Worm (Caenorhabditis elegans) whole organism, L4 larva: ENCODE data around the gene F34D10.9.

Source experiments
- R02D3.7 ChIP-seq: fragments of 150-350 bp; sonication (generic microtip); optimal IDR thresholded peaks from 3 replicates; lab custom pipeline; 2014; ENCODE audit warnings: missing biosample characterization, missing genetic modification characterization
- T20F7.1 ChIP-seq: fragments of 200-800 bp; sonication (Bioruptor generic); optimal IDR thresholded peaks from 2 replicates; lab custom pipeline; 2018; ENCODE audit warnings: mild to moderate bottlenecking, missing genetic modification characterization, missing compliant biosample characterization
- Y105C5A.15 ChIP-seq: fragments of 200-800 bp; sonication (Bioruptor generic); IDR thresholded peaks from 2 replicates; pipeline ENCODE4 v1.3.6; 2022; ENCODE audit warnings: missing genetic modification characterization, missing compliant biosample characterization
- Y75B8A.6 ChIP-seq: fragments of 200-800 bp; sonication (Bioruptor generic); IDR thresholded peaks from 2 replicates; pipeline ENCODE4 v1.3.6; 2022; ENCODE audit warnings: missing genetic modification reagents, missing genetic modification characterization, missing compliant biosample characterization
- aha-1 ChIP-seq: fragments of 150-350 bp; peaks from one replicate; lab custom pipeline; 2014; ENCODE audit warnings: missing biosample characterization, missing genetic modification characterization
- ama-1 ChIP-seq: fragments of 150-350 bp; optimal IDR thresholded peaks from 2 replicates; lab custom pipeline; 2014; ENCODE audit warnings: inconsistent platforms, mixed read lengths
- ceh-28 ChIP-seq: fragments of 150-350 bp; optimal IDR thresholded peaks from 2 replicates; lab custom pipeline; 2014; ENCODE audit warnings: missing biosample characterization, missing genetic modification reagents, missing genetic modification characterization
- cey-2 ChIP-seq: sonication (generic microtip); optimal IDR thresholded peaks from 3 replicates; lab custom pipeline; 2017; ENCODE audit warnings: missing genetic modification characterization, mild to moderate bottlenecking, missing compliant biosample characterization, antibody characterized with exemption, borderline replicate concordance; ENCODE audit not compliant: insufficient read depth
- daf-16 ChIP-seq, 3 experiments: sonication (generic microtip); optimal IDR thresholded peaks; 2 replicates each; lab custom pipeline; 2016 to 2017; ENCODE audit warnings: missing genetic modification characterization in 3 of 3, missing genetic modification reagents in 3 of 3, mild to moderate bottlenecking in 2 of 3, missing compliant biosample characterization in 2 of 3, missing biosample characterization in 1 of 3, moderate library complexity in 1 of 3
- dmd-6 ChIP-seq: fragments of 200-800 bp; sonication (Bioruptor generic); IDR thresholded peaks from 2 replicates; pipeline ENCODE4 v1.3.6; 2022; ENCODE audit warnings: missing genetic modification reagents, missing genetic modification characterization, missing compliant biosample characterization
- dpl-1 ChIP-seq: fragments of 150-350 bp; optimal IDR thresholded peaks from 2 replicates; lab custom pipeline; 2014; ENCODE audit warnings: missing biosample characterization, missing genetic modification reagents, missing genetic modification characterization
- dve-1 ChIP-seq: sonication (generic microtip); optimal IDR thresholded peaks from 2 replicates; lab custom pipeline; 2017; ENCODE audit warnings: antibody characterized with exemption, mild to moderate bottlenecking, missing genetic modification characterization, missing compliant biosample characterization; ENCODE audit not compliant: insufficient read depth
- fkh-10 ChIP-seq: fragments of 150-350 bp; optimal IDR thresholded peaks from 2 replicates; lab custom pipeline; 2014; ENCODE audit warnings: missing biosample characterization, missing genetic modification reagents, missing genetic modification characterization
- hif-1 ChIP-seq, 2 experiments: sonication (generic microtip); optimal IDR thresholded peaks; 2 replicates each; lab custom pipeline; 2016 to 2017; ENCODE audit warnings: missing compliant biosample characterization in 2 of 2, missing genetic modification characterization in 2 of 2, missing genetic modification reagents in 2 of 2, missing genotype in 2 of 2, mild to moderate bottlenecking in 1 of 2
- hlh-11 ChIP-seq: fragments of 200-800 bp; sonication (Bioruptor generic); optimal IDR thresholded peaks from 2 replicates; lab custom pipeline; 2018; ENCODE audit warnings: mild to moderate bottlenecking, missing genetic modification characterization, missing compliant biosample characterization
- hlh-30 ChIP-seq: sonication (generic microtip); optimal IDR thresholded peaks from 2 replicates; lab custom pipeline; 2017; ENCODE audit warnings: antibody characterized with exemption, mild to moderate bottlenecking, missing genetic modification characterization, missing compliant biosample characterization; ENCODE audit not compliant: insufficient read depth
- hmg-1.1 ChIP-seq: fragments of 200-800 bp; sonication (Bioruptor generic); IDR thresholded peaks from 2 replicates; pipeline ENCODE4 v1.3.6; 2022; ENCODE audit warnings: missing genetic modification reagents, missing genetic modification characterization, missing compliant biosample characterization
- jun-1 ChIP-seq: fragments of 150-350 bp; optimal IDR thresholded peaks from 2 replicates; lab custom pipeline; 2014; ENCODE audit warnings: missing biosample characterization, missing genetic modification reagents, missing genetic modification characterization
- lim-7 ChIP-seq: fragments of 200-800 bp; sonication (Bioruptor generic); IDR thresholded peaks from 2 replicates; pipeline ENCODE4 v1.3.6; 2022; ENCODE audit warnings: missing genetic modification characterization, missing compliant biosample characterization
- lin-1 ChIP-seq: fragments of 200-800 bp; sonication (Bioruptor generic); IDR thresholded peaks from 2 replicates; pipeline ENCODE4 v1.3.6; 2022; ENCODE audit warnings: missing genetic modification reagents, missing genetic modification characterization, missing compliant biosample characterization
- lin-13 ChIP-seq: fragments of 150-350 bp; optimal IDR thresholded peaks from 2 replicates; lab custom pipeline; 2014; ENCODE audit warnings: missing biosample characterization, missing genetic modification reagents, missing genetic modification characterization
- lin-29 ChIP-seq: fragments of 200-800 bp; sonication (Bioruptor generic); IDR thresholded peaks from 2 replicates; pipeline ENCODE4 v1.3.6; 2022; ENCODE audit warnings: missing genetic modification reagents, missing genetic modification characterization, missing compliant biosample characterization
- lin-38 ChIP-seq: fragments of 200-800 bp; sonication (Bioruptor generic); IDR thresholded peaks from 2 replicates; pipeline ENCODE4 v1.3.6; 2022; ENCODE audit warnings: missing genetic modification reagents, missing genetic modification characterization, missing compliant biosample characterization
- lin-39 ChIP-seq: fragments of 150-350 bp; optimal IDR thresholded peaks from 2 replicates; lab custom pipeline; 2014; ENCODE audit warnings: missing biosample characterization, missing genetic modification reagents, missing genetic modification characterization
- lsy-2 ChIP-seq, 2 experiments: fragments of 150-350 bp in 1 of 2; sonication (generic microtip) in 1 of 2; optimal IDR thresholded peaks; 2 replicates each; lab custom pipeline; 2014 to 2017; ENCODE audit warnings: missing biosample characterization in 2 of 2, missing genetic modification characterization in 2 of 2
- madf-5 ChIP-seq, 2 experiments: fragments of 200-800 bp; sonication (Bioruptor generic); IDR thresholded peaks; 2 replicates each; pipeline ENCODE4 v1.3.6; 2022; ENCODE audit warnings: missing compliant biosample characterization in 2 of 2, missing genetic modification characterization in 2 of 2
- madf-9 ChIP-seq: fragments of 200-800 bp; sonication (Bioruptor generic); conservative IDR thresholded peaks from 2 replicates; pipeline ENCODE4 v1.3.6; 2022; ENCODE audit warnings: missing genetic modification reagents, missing genetic modification characterization, missing compliant biosample characterization
- mdl-1 ChIP-seq, 2 experiments: fragments of 150-350 bp in 1 of 2; sonication (generic microtip) in 1 of 2; optimal IDR thresholded peaks; 2 replicates each; lab custom pipeline; 2014 to 2017; ENCODE audit warnings: missing biosample characterization in 2 of 2, missing genetic modification characterization in 2 of 2
- mdt-29 ChIP-seq: fragments of 200-800 bp; sonication (Bioruptor generic); IDR thresholded peaks from 2 replicates; pipeline ENCODE4 v1.3.6; 2022; ENCODE audit warnings: missing genetic modification reagents, missing genetic modification characterization, missing compliant biosample characterization
- mep-1 ChIP-seq: fragments of 150-350 bp; sonication (generic microtip); optimal IDR thresholded peaks from 3 replicates; lab custom pipeline; 2014; ENCODE audit warnings: missing biosample characterization, missing genetic modification characterization
- mes-2 ChIP-seq: sonication (generic microtip); optimal IDR thresholded peaks from 2 replicates; lab custom pipeline; 2016; ENCODE audit warnings: missing genotype, mild to moderate bottlenecking, missing genetic modification characterization, missing compliant biosample characterization; ENCODE audit not compliant: poor library complexity, severe bottlenecking
- mxl-3 ChIP-seq: fragments of 200-800 bp; sonication (Bioruptor generic); optimal IDR thresholded peaks from 2 replicates; lab custom pipeline; 2018; ENCODE audit warnings: mild to moderate bottlenecking, missing genetic modification characterization, missing compliant biosample characterization
- nhr-102 ChIP-seq: sonication (generic microtip); optimal IDR thresholded peaks from 2 replicates; lab custom pipeline; 2016; ENCODE audit warnings: mild to moderate bottlenecking, missing genetic modification characterization, moderate library complexity, missing compliant biosample characterization
- nhr-237 ChIP-seq: sonication (generic microtip); optimal IDR thresholded peaks from 2 replicates; lab custom pipeline; 2017; ENCODE audit warnings: missing biosample characterization, missing genetic modification characterization
- nhr-28 ChIP-seq: fragments of 150-350 bp; optimal IDR thresholded peaks from 2 replicates; lab custom pipeline; 2014; ENCODE audit warnings: missing biosample characterization, missing genetic modification characterization
- nhr-76 ChIP-seq: fragments of 150-350 bp; optimal IDR thresholded peaks from 2 replicates; lab custom pipeline; 2014; ENCODE audit warnings: missing biosample characterization, missing genetic modification characterization
- nhr-77 ChIP-seq: fragments of 150-350 bp; optimal IDR thresholded peaks from 2 replicates; lab custom pipeline; 2014; ENCODE audit warnings: missing biosample characterization, missing genetic modification characterization
- pha-4 ChIP-seq, 2 experiments: fragments of 150-350 bp in 1 of 2; fragments of 200-800 bp in 1 of 2; sonication (Bioruptor generic) in 1 of 2; IDR thresholded peaks in 1 of 2; optimal IDR thresholded peaks in 1 of 2; 2 replicates each; pipeline versions ENCODE4 v1.3.6 to Lab custom; 2014 to 2022; ENCODE audit warnings: missing genetic modification characterization in 2 of 2, missing genetic modification reagents in 2 of 2, missing biosample characterization in 1 of 2, missing compliant biosample characterization in 1 of 2
- pqm-1 ChIP-seq: sonication (generic microtip); optimal IDR thresholded peaks from 2 replicates; lab custom pipeline; 2017; ENCODE audit warnings: missing biosample characterization, missing genetic modification characterization
- rbr-2 ChIP-seq: sonication (generic microtip); optimal IDR thresholded peaks from 2 replicates; lab custom pipeline; 2016; ENCODE audit warnings: missing genotype, missing genetic modification characterization, missing compliant biosample characterization
- set-16 ChIP-seq: fragments of 200-800 bp; sonication (Bioruptor generic); IDR thresholded peaks from 2 replicates; pipeline ENCODE4 v1.3.6; 2022; ENCODE audit warnings: missing genetic modification reagents, missing genetic modification characterization, missing compliant biosample characterization
- spr-3 ChIP-seq: fragments of 200-800 bp; sonication (Bioruptor generic); optimal IDR thresholded peaks from 2 replicates; lab custom pipeline; 2018; ENCODE audit warnings: mild to moderate bottlenecking, missing genetic modification characterization, missing compliant biosample characterization
- tag-97 ChIP-seq: fragments of 200-800 bp; sonication (Bioruptor generic); IDR thresholded peaks from 2 replicates; pipeline ENCODE4 v1.3.6; 2022; ENCODE audit warnings: missing genetic modification characterization, missing compliant biosample characterization
- tra-1 ChIP-seq: fragments of 200-800 bp; sonication (Bioruptor generic); IDR thresholded peaks from 2 replicates; pipeline ENCODE4 v1.3.6; 2022; ENCODE audit warnings: missing genetic modification reagents, missing genetic modification characterization, missing compliant biosample characterization
- unc-130 ChIP-seq: sonication (generic microtip); optimal IDR thresholded peaks from 2 replicates; lab custom pipeline; 2016; ENCODE audit warnings: missing genetic modification reagents, missing genetic modification characterization, missing compliant biosample characterization
- ztf-7 ChIP-seq: fragments of 150-350 bp; optimal IDR thresholded peaks from 2 replicates; lab custom pipeline; 2014; ENCODE audit warnings: missing biosample characterization, missing genetic modification characterization

F34D10.9 gene

ce11 chrIII:3703397-3703796, 26.0 kb downstream of the F34D10.9 start, which contains the start of gene C14B1.3:
Gene C14B1.3, plus strand, starts transcription at chrIII:3703564.
- TF ChIP-seq lin-29 (no peak), madf-9 (no peak), mes-2 (tag; lab: Kevin White, UChicago) (peak; percentile 65), jun-1 (peak; percentile 46), aha-1 (tag; lab: Kevin White, UChicago) (peak; percentile 84), hlh-11 (tag; lab: Kevin White, UChicago) (peak; percentile 35), daf-16 (GFP tag; optimal IDR thresholded peaks at IDR 0.05; lab: Kevin White, UChicago) (no peak), daf-16 (tag; optimal IDR thresholded peaks at IDR 0.05; lab: Kevin White, UChicago) (peak; percentile 11), pha-4 (GFP tag; IDR thresholded peaks at IDR 0.05; lab: Robert Waterston, UW) (no peak), pha-4 (tag; optimal IDR thresholded peaks at IDR 0.05; lab: Kevin White, UChicago) (peak; percentile 21), lin-13 (GFP tag; lab: Kevin White, UChicago) (peak; percentile 2), ceh-28 (no peak), T20F7.1 (peak; percentile 47), hlh-30 (tag; lab: Kevin White, UChicago) (peak; percentile 93), spr-3 (GFP tag; lab: Kevin White, UChicago) (no peak), Y75B8A.6 (GFP tag; lab: Robert Waterston, UW) (no peak), dve-1 (tag; lab: Kevin White, UChicago) (peak; percentile 76), nhr-77 (tag; lab: Kevin White, UChicago) (peak; percentile 41), set-16 (GFP tag; lab: Robert Waterston, UW) (no peak), cey-2 (tag; lab: Kevin White, UChicago) (no peak), lin-38 (GFP tag; lab: Robert Waterston, UW) (peak; percentile 59), tag-97 (GFP tag; lab: Robert Waterston, UW) (no peak), ztf-7 (tag; lab: Kevin White, UChicago) (peak; percentile 3), R02D3.7 (tag; lab: Kevin White, UChicago) (no peak), mdt-29 (no peak), pqm-1 (tag; lab: Kevin White, UChicago) (peak; percentile 23), ama-1 (lab: Kevin White, UChicago) (no peak), mep-1 (tag; lab: Kevin White, UChicago) (peak; percentile 65), lsy-2 (tag; optimal IDR thresholded peaks at IDR 0.05; lab: Kevin White, UChicago) (peak in 1 of 2 experiments; percentile 72), mdl-1 (tag; optimal IDR thresholded peaks at IDR 0.05; lab: Kevin White, UChicago) (peak in 1 of 2 experiments; percentile 80), nhr-28 (tag; lab: Kevin White, UChicago) (peak; percentile 51), dpl-1 (peak; percentile 43), nhr-76 (tag; lab: Kevin White, UChicago) (no peak), dmd-6 (GFP tag; lab: Robert Waterston, UW) (peak; percentile 47), lim-7 (GFP tag; lab: Robert Waterston, UW) (no peak), nhr-237 (tag; lab: Kevin White, UChicago) (no peak), madf-5 (GFP tag; IDR thresholded peaks at IDR 0.05; lab: Robert Waterston, UW) (no peak)
- TF ChIP-seq, all 104 proteins: peak for 20

- TF ChIP-seq cey-2 (tag; lab: Kevin White, UChicago) (no peak), lin-13 (GFP tag; lab: Kevin White, UChicago) (peak; percentile 59), lin-1 (GFP tag; lab: Robert Waterston, UW) (no peak), fkh-10 (GFP tag; lab: Kevin White, UChicago) (no peak), nhr-77 (tag; lab: Kevin White, UChicago) (peak; percentile 35), nhr-102 (tag; lab: Kevin White, UChicago) (peak; percentile 10), set-16 (GFP tag; lab: Robert Waterston, UW) (peak; percentile 4; the same call in 1 of the 2 replicates), hif-1 (tag; optimal IDR thresholded peaks at IDR 0.05; lab: Kevin White, UChicago) (peak in 1 of 2 experiments; percentile 41), tra-1 (GFP tag; lab: Robert Waterston, UW) (0 out of 2 replicates have a peak, but pooled peaks have one; percentile 51), Y105C5A.15 (GFP tag; lab: Robert Waterston, UW) (no peak), mxl-3 (GFP tag; lab: Kevin White, UChicago) (peak; percentile 99), hlh-11 (tag; lab: Kevin White, UChicago) (peak; percentile 82), rbr-2 (tag; lab: Kevin White, UChicago) (peak; percentile 34), unc-130 (GFP tag; lab: Kevin White, UChicago) (no peak), lin-39 (no peak), mes-2 (tag; lab: Kevin White, UChicago) (peak; percentile 35), hmg-1.1 (peak; percentile 66; the same call in 1 of the 2 replicates)
Observed at ce11 chrIII:3701411-3702310, 27.8 kb downstream of the F34D10.9 start, which contains the start of the genes pdi-1 and C14B1.2. Gene pdi-1, minus strand, starts transcription at chrIII:3701461. Gene C14B1.2, plus strand, starts transcription at chrIII:3702260.
